Fruit fly (Drosophila melanogaster) whole organism, embryonic: Measurements from ENCODE around the gene CG43886.

Experiments
- Bgb ChIP-seq: fragments of 200-800 bp; sonication (Bioruptor generic); IDR thresholded peaks from 2 replicates; pipeline ENCODE4 v1.3.6; 2022; ENCODE audit warnings: missing biosample characterization, missing genetic modification characterization; ENCODE audit not compliant: partially characterized antibody
- CG1024 ChIP-seq: fragments of 200-800 bp; sonication (Bioruptor generic); IDR thresholded peaks from 2 replicates; pipeline ENCODE4 v1.3.6; 2022; ENCODE audit warnings: missing biosample characterization, missing genetic modification characterization
- CG10959 ChIP-seq: fragments of 200-800 bp; sonication (Bioruptor generic); IDR thresholded peaks from 2 replicates; pipeline ENCODE4 v1.3.6; 2022; ENCODE audit warnings: missing biosample characterization, missing genetic modification characterization
- CG11696 ChIP-seq: fragments of 200-800 bp; sonication (Bioruptor generic); IDR thresholded peaks from 2 replicates; pipeline ENCODE4 v1.3.6; 2022; ENCODE audit warnings: missing biosample characterization, missing genetic modification characterization
- CG11723 ChIP-seq: fragments of 200-800 bp; sonication (Bioruptor generic); optimal IDR thresholded peaks from 2 replicates; lab custom pipeline; 2017; ENCODE audit warnings: missing biosample characterization, mild to moderate bottlenecking, missing genetic modification characterization
- CG12155 ChIP-seq: fragments of 200-800 bp; sonication (Bioruptor generic); optimal IDR thresholded peaks from 3 replicates; lab custom pipeline; 2016; ENCODE audit warnings: missing biosample characterization, missing genetic modification characterization
- CG14050 ChIP-seq: fragments of 200-800 bp; sonication (Bioruptor generic); IDR thresholded peaks from 3 replicates; pipeline ENCODE4 v1.3.6; 2022; ENCODE audit warnings: missing biosample characterization, missing genetic modification characterization
- CG1529 ChIP-seq: fragments of 200-800 bp; sonication (Bioruptor generic); optimal IDR thresholded peaks from 3 replicates; lab custom pipeline; 2018; ENCODE audit warnings: missing biosample characterization, missing genetic modification characterization
- CG15514 ChIP-seq: fragments of 200-800 bp; sonication (Bioruptor generic); optimal IDR thresholded peaks from 3 replicates; lab custom pipeline; 2017; ENCODE audit warnings: missing biosample characterization, missing genetic modification characterization, mild to moderate bottlenecking, moderate library complexity, missing genetic modification reagents
- CG1792 ChIP-seq: fragments of 200-800 bp; sonication (Bioruptor generic); optimal IDR thresholded peaks from 2 replicates; lab custom pipeline; 2016; ENCODE audit warnings: missing biosample characterization, missing genetic modification characterization
- CG2678 ChIP-seq: fragments of 200-800 bp; sonication (Bioruptor generic); optimal IDR thresholded peaks from 3 replicates; lab custom pipeline; 2019; ENCODE audit warnings: missing biosample characterization, mild to moderate bottlenecking, missing genetic modification characterization, moderate library complexity
- CG2712 ChIP-seq: fragments of 200-800 bp; optimal IDR thresholded peaks from 3 replicates; lab custom pipeline; 2019; ENCODE audit warnings: missing biosample characterization, mild to moderate bottlenecking, missing genetic modification characterization, moderate library complexity
- CG3065 ChIP-seq: fragments of 200-800 bp; sonication (Bioruptor generic); optimal IDR thresholded peaks from 2 replicates; lab custom pipeline; 2016; ENCODE audit warnings: missing biosample characterization, missing genetic modification characterization
- CG31224 ChIP-seq: fragments of 200-800 bp; sonication (Bioruptor generic); IDR thresholded peaks from 2 replicates; pipeline ENCODE4 v1.3.6; 2022; ENCODE audit warnings: missing biosample characterization, missing genetic modification characterization
- CG31365 ChIP-seq: fragments of 200-800 bp; sonication (Bioruptor generic); optimal IDR thresholded peaks from 2 replicates; lab custom pipeline; 2018; ENCODE audit warnings: missing biosample characterization, mild to moderate bottlenecking, missing genetic modification characterization
- CG3726 ChIP-seq: fragments of 200-800 bp; sonication (Bioruptor generic); IDR thresholded peaks from 3 replicates; pipeline ENCODE4, ENCODE4 v1.3.6; 2022; ENCODE audit warnings: missing biosample characterization, missing genetic modification characterization
- CG4404 ChIP-seq: fragments of 200-800 bp; sonication (Bioruptor generic); IDR thresholded peaks from 2 replicates; pipeline ENCODE4 v1.3.6; 2022; ENCODE audit warnings: missing biosample characterization, missing genetic modification characterization
- CG5953 ChIP-seq: fragments of 200-800 bp; sonication (Bioruptor generic); IDR thresholded peaks from 2 replicates; pipeline ENCODE4 v1.3.6; 2022; ENCODE audit warnings: missing biosample characterization, missing genetic modification characterization
- CG8359 ChIP-seq: fragments of 200-800 bp; sonication (Bioruptor generic); optimal IDR thresholded peaks from 2 replicates; lab custom pipeline; 2017; ENCODE audit warnings: missing biosample characterization, mild to moderate bottlenecking, missing genetic modification characterization, borderline replicate concordance
- CG9817 ChIP-seq: fragments of 200-800 bp; sonication (Bioruptor generic); optimal IDR thresholded peaks from 2 replicates; lab custom pipeline; 2018; ENCODE audit warnings: missing biosample characterization, mild to moderate bottlenecking, missing genetic modification characterization, moderate library complexity
- CG9932 ChIP-seq: fragments of 200-800 bp; sonication (Bioruptor generic); IDR thresholded peaks from 2 replicates; pipeline ENCODE4 v1.3.6; 2022; ENCODE audit warnings: missing biosample characterization, missing genetic modification characterization
- CrebB ChIP-seq: fragments of 200-800 bp; sonication (Bioruptor generic); optimal IDR thresholded peaks from 3 replicates; lab custom pipeline; 2018; ENCODE audit warnings: missing biosample characterization, mild to moderate bottlenecking, missing genetic modification characterization
- Dfd ChIP-seq, 2 experiments: fragments of >200 bp; optimal IDR thresholded peaks; 2 replicates each; lab custom pipeline; 2017; ENCODE audit warnings: missing biosample characterization in 2 of 2, missing genetic modification characterization in 2 of 2
- Eip74EF ChIP-seq, 2 experiments: fragments of 200-800 bp in 1 of 2; fragments of >200 bp in 1 of 2; sonication (Bioruptor generic) in 1 of 2; optimal IDR thresholded peaks; 2 replicates each; lab custom pipeline; 2017 to 2019; ENCODE audit warnings: missing biosample characterization in 2 of 2, missing genetic modification characterization in 2 of 2, mild to moderate bottlenecking in 1 of 2, moderate library complexity in 1 of 2
- HLH4C ChIP-seq: fragments of 200-800 bp; sonication (Bioruptor generic); IDR thresholded peaks from 3 replicates; pipeline ENCODE4 v1.3.6; 2022; ENCODE audit warnings: missing biosample characterization, missing genetic modification characterization; ENCODE audit not compliant: partially characterized antibody
- Hmx ChIP-seq: fragments of 200-800 bp; sonication (Bioruptor generic); optimal IDR thresholded peaks from 2 replicates; lab custom pipeline; 2016; ENCODE audit warnings: missing biosample characterization, missing genetic modification characterization
- Jarid2 ChIP-seq: fragments of 200-800 bp; sonication (Bioruptor generic); optimal IDR thresholded peaks from 3 replicates; lab custom pipeline; 2017; ENCODE audit warnings: mild to moderate bottlenecking, missing biosample characterization, missing genetic modification reagents, missing genetic modification characterization
- MESR4 ChIP-seq: fragments of 200-800 bp; sonication (Bioruptor generic); optimal IDR thresholded peaks from 2 replicates; lab custom pipeline; 2018; ENCODE audit warnings: missing biosample characterization, mild to moderate bottlenecking, missing genetic modification characterization, moderate library complexity
- Optix ChIP-seq: fragments of 200-800 bp; sonication (Bioruptor generic); IDR thresholded peaks from 3 replicates; pipeline ENCODE4 v1.3.6; 2022; ENCODE audit warnings: missing biosample characterization, missing genetic modification characterization
- Rfx ChIP-seq: fragments of 200-800 bp; sonication (Bioruptor generic); IDR thresholded peaks from 2 replicates; pipeline ENCODE4 v1.3.6; 2022; ENCODE audit warnings: missing biosample characterization, missing genetic modification characterization
- Sox100B ChIP-seq: fragments of 200-800 bp; sonication (Bioruptor generic); optimal IDR thresholded peaks from 3 replicates; lab custom pipeline; 2018; ENCODE audit warnings: missing biosample characterization, mild to moderate bottlenecking, missing genetic modification characterization
- abd-A ChIP-seq: fragments of 200-800 bp; sonication (Bioruptor generic); optimal IDR thresholded peaks from 3 replicates; lab custom pipeline; 2019; ENCODE audit warnings: missing biosample characterization, mild to moderate bottlenecking, missing genetic modification characterization, moderate library complexity
- bsh ChIP-seq, 2 experiments: fragments of 200-800 bp; sonication (Bioruptor generic); optimal IDR thresholded peaks; 2 replicates each; lab custom pipeline; 2017 to 2018; ENCODE audit warnings: mild to moderate bottlenecking in 2 of 2, missing biosample characterization in 2 of 2, missing genetic modification characterization in 2 of 2, moderate library complexity in 1 of 2
- ci ChIP-seq: fragments of 200-800 bp; sonication (Bioruptor generic); IDR thresholded peaks from 3 replicates; pipeline ENCODE4 v1.3.6; 2022; ENCODE audit warnings: missing biosample characterization, missing genetic modification characterization
- dmrt11E ChIP-seq: fragments of 200-800 bp; sonication (Bioruptor generic); optimal IDR thresholded peaks from 3 replicates; lab custom pipeline; 2018; ENCODE audit warnings: missing biosample characterization, mild to moderate bottlenecking, missing genetic modification characterization, moderate library complexity
- dpn ChIP-seq, 2 experiments: fragments of 200-800 bp; sonication (Bioruptor generic); optimal IDR thresholded peaks; 3 replicates each; lab custom pipeline; 2016; ENCODE audit warnings: missing biosample characterization in 2 of 2, missing genetic modification characterization in 2 of 2
- ewg ChIP-seq: fragments of 200-800 bp; sonication (Bioruptor generic); optimal IDR thresholded peaks from 3 replicates; lab custom pipeline; 2017; ENCODE audit warnings: mild to moderate bottlenecking, missing biosample characterization, missing genetic modification reagents, missing genetic modification characterization
- fd96Cb ChIP-seq: fragments of 200-800 bp; sonication (Bioruptor generic); optimal IDR thresholded peaks from 2 replicates; lab custom pipeline; 2018; ENCODE audit warnings: missing biosample characterization, mild to moderate bottlenecking, missing genetic modification characterization, moderate library complexity
- ham ChIP-seq: fragments of 200-800 bp; sonication (Bioruptor generic); IDR thresholded peaks from 2 replicates; pipeline ENCODE4 v1.3.6; 2022; ENCODE audit warnings: missing biosample characterization, missing genetic modification characterization
- p53 ChIP-seq: fragments of 200-800 bp; sonication (Bioruptor generic); optimal IDR thresholded peaks from 2 replicates; lab custom pipeline; 2016; ENCODE audit warnings: missing biosample characterization, missing genetic modification characterization
- pzg ChIP-seq: fragments of 200-800 bp; sonication (Bioruptor generic); optimal IDR thresholded peaks from 3 replicates; lab custom pipeline; 2018; ENCODE audit warnings: missing biosample characterization, mild to moderate bottlenecking, missing genetic modification characterization, moderate library complexity
- sens-2 ChIP-seq: fragments of 200-800 bp; sonication (Bioruptor generic); IDR thresholded peaks from 2 replicates; pipeline ENCODE4 v1.3.6; 2022; ENCODE audit warnings: missing biosample characterization, missing genetic modification characterization
- slp2 ChIP-seq: fragments of 200-800 bp; sonication (Bioruptor generic); optimal IDR thresholded peaks from 2 replicates; lab custom pipeline; 2016; ENCODE audit warnings: missing biosample characterization, missing genetic modification characterization
- tna ChIP-seq: fragments of 200-800 bp; sonication (Bioruptor generic); IDR thresholded peaks from 2 replicates; pipeline ENCODE4 v1.3.6; 2022; ENCODE audit warnings: missing biosample characterization, missing genetic modification characterization; ENCODE audit not compliant: partially characterized antibody
- wor ChIP-seq: fragments of 200-800 bp; sonication (Bioruptor generic); IDR thresholded peaks from 2 replicates; pipeline ENCODE4 v1.3.6; 2022; ENCODE audit warnings: missing biosample characterization, missing genetic modification characterization
- z ChIP-seq: fragments of 200-800 bp; sonication (Bioruptor generic); IDR thresholded peaks from 3 replicates; pipeline ENCODE4 v1.3.6; 2022; ENCODE audit warnings: missing biosample characterization, missing genetic modification characterization
- zen ChIP-seq: fragments of 200-800 bp; sonication (Bioruptor generic); optimal IDR thresholded peaks from 3 replicates; lab custom pipeline; 2018; ENCODE audit warnings: missing biosample characterization, mild to moderate bottlenecking, missing genetic modification characterization, moderate library complexity

Gene CG43886

dm6 chr3L:8185263-8186227 is 26.0 kb upstream of the CG43886 start (continued):
- TF ChIP-seq CG1529 (GFP tag; lab: Kevin White, UChicago), result peak; percentile 2
- TF ChIP-seq Dfd (GFP tag; optimal IDR thresholded peaks at IDR 0.05; lab: Kevin White, UChicago), result no peak
- no peak for TF ChIP-seq dmrt11E (tag; lab: Kevin White, UChicago)
- peak in 1 of 2 experiments; percentile 34 for TF ChIP-seq bsh (GFP tag; optimal IDR thresholded peaks at IDR 0.05; lab: Kevin White, UChicago)
- TF ChIP-seq ewg (GFP tag; lab: Kevin White, UChicago), result peak; percentile 32
- peak; percentile 9 for TF ChIP-seq slp2 (GFP tag; lab: Kevin White, UChicago)
- no peak for TF ChIP-seq zen (tag; lab: Kevin White, UChicago)
- TF ChIP-seq CG5953 (GFP tag; lab: Robert Waterston, UW), result 0 out of 2 replicates have a peak, but pooled peaks have one; percentile 44
- TF ChIP-seq CG15514 (GFP tag; lab: Kevin White, UChicago), result no peak
- TF ChIP-seq CG10959 (GFP tag; lab: Robert Waterston, UW), result no peak
- no peak for TF ChIP-seq CG31365 (tag; lab: Kevin White, UChicago)
- peak; percentile 29 for TF ChIP-seq CG1792 (GFP tag; lab: Kevin White, UChicago)
- TF ChIP-seq CG2678, result peak; percentile 67
- TF ChIP-seq ham (GFP tag; lab: Robert Waterston, UW), result 0 out of 2 replicates have a peak, but pooled peaks have one; percentile 25
- peak; percentile 47 for TF ChIP-seq CG9817 (tag; lab: Kevin White, UChicago)
- 0 out of 2 replicates have a peak, but pooled peaks have one; percentile 16 for TF ChIP-seq CG31224 (GFP tag; lab: Robert Waterston, UW)
- TF ChIP-seq CG9932, result peak; percentile 62
- no peak for TF ChIP-seq CG3065 (GFP tag; lab: Kevin White, UChicago)
- TF ChIP-seq Bgb (GFP tag; lab: Robert Waterston, UW), result no peak; the same call in 1 of the 2 replicates
- TF ChIP-seq CG2712 (tag; lab: Kevin White, UChicago), result peak; percentile 42
- TF ChIP-seq Jarid2 (GFP tag; lab: Kevin White, UChicago), result peak; percentile 30
- TF ChIP-seq abd-A (tag; lab: Kevin White, UChicago), result no peak
- no peak for TF ChIP-seq CG3726
- no peak for TF ChIP-seq MESR4 (GFP tag; lab: Kevin White, UChicago)
- TF ChIP-seq Optix (GFP tag; lab: Robert Waterston, UW), result peak; percentile 56; the same call in 1 of the 3 replicates
- TF ChIP-seq pzg, result no peak
- peak; percentile 47 for TF ChIP-seq CG12155 (GFP tag; lab: Kevin White, UChicago)
- TF ChIP-seq CG14050 (GFP tag; lab: Robert Waterston, UW), result 0 out of 3 replicates have a peak, but pooled peaks have one; percentile 16
- TF ChIP-seq p53, result peak; percentile 18
- peak; percentile 7 for TF ChIP-seq fd96Cb (tag; lab: Kevin White, UChicago)
- no peak for TF ChIP-seq HLH4C (GFP tag; lab: Robert Waterston, UW)
- no peak for TF ChIP-seq Hmx (GFP tag; lab: Kevin White, UChicago)
- no peak for TF ChIP-seq CG8359 (GFP tag; lab: Kevin White, UChicago)
- TF ChIP-seq CG1024, result no peak
- peak; percentile 48 for TF ChIP-seq CrebB
- TF ChIP-seq CG4404 (GFP tag; lab: Robert Waterston, UW), result no peak
- TF ChIP-seq ci (GFP tag; lab: Robert Waterston, UW), result peak; percentile 13; the same call in 1 of the 3 replicates
- TF ChIP-seq sens-2 (GFP tag; lab: Robert Waterston, UW), result peak; percentile 86
- TF ChIP-seq z (GFP tag; lab: Robert Waterston, UW), result no peak
- no peak for TF ChIP-seq wor (GFP tag; lab: Robert Waterston, UW)
- no peak for TF ChIP-seq tna
- TF ChIP-seq Eip74EF (GFP tag; optimal IDR thresholded peaks at IDR 0.05; lab: Kevin White, UChicago), result peak in 1 of 2 experiments; percentile 27
- peak; percentile 6 for TF ChIP-seq Sox100B (GFP tag; lab: Kevin White, UChicago)
- TF ChIP-seq Rfx (GFP tag; lab: Robert Waterston, UW), result 0 out of 2 replicates have a peak, but pooled peaks have one; percentile 37
- peak; percentile 38 to 48 for TF ChIP-seq dpn (GFP tag; optimal IDR thresholded peaks at IDR 0.05; lab: Kevin White, UChicago)
- TF ChIP-seq CG11696 (GFP tag; lab: Robert Waterston, UW), result 0 out of 2 replicates have a peak, but pooled peaks have one; percentile 8
- TF ChIP-seq CG11723 (GFP tag; lab: Kevin White, UChicago), result no peak
